Worm (Caenorhabditis elegans) whole organism, late embryonic: ENCODE results near the gene F02E8.4.

Source experiments
- C08G9.2 ChIP-seq: sonication (generic microtip); optimal IDR thresholded peaks from 2 replicates; lab custom pipeline; 2016; ENCODE audit warnings: mild to moderate bottlenecking, missing genetic modification characterization, moderate library complexity, missing compliant biosample characterization
- K09A11.1 ChIP-seq: sonication (generic microtip); optimal IDR thresholded peaks from 2 replicates; lab custom pipeline; 2017; ENCODE audit warnings: antibody characterized with exemption, mild to moderate bottlenecking, missing genetic modification characterization, missing compliant biosample characterization; ENCODE audit not compliant: insufficient read depth
- ama-1 ChIP-seq: fragments of 150-350 bp; optimal IDR thresholded peaks from 2 replicates; lab custom pipeline; 2014
- ceh-14 ChIP-seq: sonication (generic microtip); optimal IDR thresholded peaks from 2 replicates; lab custom pipeline; 2016; ENCODE audit warnings: missing genotype, missing genetic modification characterization, missing compliant biosample characterization
- ceh-18 ChIP-seq: sonication (generic microtip); optimal IDR thresholded peaks from 2 replicates; lab custom pipeline; 2016; ENCODE audit warnings: missing genetic modification characterization, missing compliant biosample characterization
- ceh-19 ChIP-seq: fragments of 200-800 bp; sonication (Bioruptor generic); optimal IDR thresholded peaks from 2 replicates; lab custom pipeline; 2018; ENCODE audit warnings: mild to moderate bottlenecking, missing genetic modification characterization, missing compliant biosample characterization
- ceh-2 ChIP-seq: sonication (generic microtip); optimal IDR thresholded peaks from 2 replicates; lab custom pipeline; 2016; ENCODE audit warnings: missing genotype, missing genetic modification characterization, missing compliant biosample characterization
- ceh-24 ChIP-seq: sonication (generic microtip); optimal IDR thresholded peaks from 2 replicates; lab custom pipeline; 2016; ENCODE audit warnings: mild to moderate bottlenecking, missing genetic modification characterization, missing compliant biosample characterization
- ceh-31 ChIP-seq: sonication (generic microtip); optimal IDR thresholded peaks from 2 replicates; lab custom pipeline; 2016; ENCODE audit warnings: missing genetic modification characterization, missing compliant biosample characterization
- ceh-34 ChIP-seq: sonication (generic microtip); optimal IDR thresholded peaks from 2 replicates; lab custom pipeline; 2016; ENCODE audit warnings: mild to moderate bottlenecking, missing genetic modification characterization, missing compliant biosample characterization
- ceh-45 ChIP-seq: fragments of 200-800 bp; sonication (Bioruptor generic); IDR thresholded peaks from 2 replicates; pipeline ENCODE4 v1.3.6; 2022; ENCODE audit warnings: missing genetic modification reagents, missing genetic modification characterization, missing compliant biosample characterization
- ceh-48 ChIP-seq: sonication (generic microtip); optimal IDR thresholded peaks from 2 replicates; lab custom pipeline; 2016; ENCODE audit warnings: missing genetic modification characterization, inconsistent platforms, missing compliant biosample characterization
- ceh-6 ChIP-seq: fragments of 200-800 bp; sonication (Bioruptor generic); optimal IDR thresholded peaks from 2 replicates; lab custom pipeline; 2018; ENCODE audit warnings: mild to moderate bottlenecking, missing genetic modification characterization, missing compliant biosample characterization
- dmd-4 ChIP-seq: sonication (generic microtip); optimal IDR thresholded peaks from 2 replicates; lab custom pipeline; 2016; ENCODE audit warnings: borderline replicate concordance, missing genetic modification characterization, missing compliant biosample characterization
- dve-1 ChIP-seq: sonication (generic microtip); optimal IDR thresholded peaks from 2 replicates; lab custom pipeline; 2017; ENCODE audit warnings: antibody characterized with exemption, mild to moderate bottlenecking, missing genetic modification characterization, missing compliant biosample characterization
- elt-2 ChIP-seq: sonication (generic microtip); optimal IDR thresholded peaks from 2 replicates; lab custom pipeline; 2016; ENCODE audit warnings: missing genetic modification reagents, missing genetic modification characterization, missing compliant biosample characterization
- gmeb-2 ChIP-seq: sonication (generic microtip); optimal IDR thresholded peaks from 2 replicates; lab custom pipeline; 2016; ENCODE audit warnings: missing genetic modification characterization, inconsistent platforms, missing compliant biosample characterization
- hlh-13 ChIP-seq: fragments of 200-800 bp; sonication (Bioruptor generic); optimal IDR thresholded peaks from 2 replicates; lab custom pipeline; 2018; ENCODE audit warnings: mild to moderate bottlenecking, missing genetic modification characterization, missing compliant biosample characterization
- hlh-30 ChIP-seq: sonication (generic microtip); optimal IDR thresholded peaks from 2 replicates; lab custom pipeline; 2017; ENCODE audit warnings: antibody characterized with exemption, missing genetic modification characterization, missing compliant biosample characterization; ENCODE audit not compliant: insufficient read depth
- hlh-6 ChIP-seq: sonication (generic microtip); optimal IDR thresholded peaks from 2 replicates; lab custom pipeline; 2016; ENCODE audit warnings: missing genotype, missing genetic modification characterization, missing compliant biosample characterization
- hlh-8 ChIP-seq: sonication (generic microtip); optimal IDR thresholded peaks from 2 replicates; lab custom pipeline; 2016; ENCODE audit warnings: missing genotype, missing genetic modification characterization, missing compliant biosample characterization
- lim-6 ChIP-seq: sonication (generic microtip); optimal IDR thresholded peaks from 2 replicates; lab custom pipeline; 2016; ENCODE audit warnings: missing genetic modification characterization, missing compliant biosample characterization
- mec-3 ChIP-seq: sonication (generic microtip); optimal IDR thresholded peaks from 2 replicates; lab custom pipeline; 2016; ENCODE audit warnings: borderline replicate concordance, missing genetic modification characterization, missing compliant biosample characterization
- nfya-1 ChIP-seq: sonication (generic microtip); optimal IDR thresholded peaks from 2 replicates; lab custom pipeline; 2017; ENCODE audit warnings: missing genetic modification characterization, mild to moderate bottlenecking, missing compliant biosample characterization, antibody characterized with exemption, moderate library complexity
- nhr-232 ChIP-seq: sonication (generic microtip); optimal IDR thresholded peaks from 2 replicates; lab custom pipeline; 2016; ENCODE audit warnings: missing genetic modification characterization, missing compliant biosample characterization
- npax-4 ChIP-seq: sonication (generic microtip); optimal IDR thresholded peaks from 2 replicates; lab custom pipeline; 2016; ENCODE audit warnings: missing genetic modification characterization, missing compliant biosample characterization
- pag-3 ChIP-seq: sonication (generic microtip); optimal IDR thresholded peaks from 2 replicates; lab custom pipeline; 2016; ENCODE audit warnings: missing compliant biosample characterization, missing genetic modification characterization, borderline replicate concordance
- pax-1 ChIP-seq: fragments of 150-350 bp; optimal IDR thresholded peaks from 2 replicates; lab custom pipeline; 2014; ENCODE audit warnings: missing biosample characterization, missing genetic modification characterization
- pha-2 ChIP-seq: sonication (generic microtip); optimal IDR thresholded peaks from 2 replicates; lab custom pipeline; 2017; ENCODE audit warnings: mild to moderate bottlenecking, missing genetic modification characterization, missing compliant biosample characterization
- pqm-1 ChIP-seq: sonication (generic microtip); optimal IDR thresholded peaks from 2 replicates; lab custom pipeline; 2016; ENCODE audit warnings: missing genetic modification characterization, missing compliant biosample characterization
- rnt-1 ChIP-seq: sonication (generic microtip); optimal IDR thresholded peaks from 2 replicates; lab custom pipeline; 2016; ENCODE audit warnings: missing genetic modification characterization, missing compliant biosample characterization
- sdc-2 ChIP-seq: sonication (generic microtip); optimal IDR thresholded peaks from 2 replicates; lab custom pipeline; 2016; ENCODE audit warnings: missing genotype, missing genetic modification characterization, missing compliant biosample characterization
- sox-4 ChIP-seq: sonication (generic microtip); optimal IDR thresholded peaks from 2 replicates; lab custom pipeline; 2017; ENCODE audit warnings: mild to moderate bottlenecking, missing genetic modification characterization, inconsistent platforms, missing compliant biosample characterization
- syd-9 ChIP-seq: sonication (generic microtip); optimal IDR thresholded peaks from 2 replicates; lab custom pipeline; 2016; ENCODE audit warnings: mild to moderate bottlenecking, missing genetic modification characterization, moderate library complexity, missing compliant biosample characterization
- tbx-2 ChIP-seq: sonication (generic microtip); optimal IDR thresholded peaks from 2 replicates; lab custom pipeline; 2016; ENCODE audit warnings: missing genetic modification characterization, missing compliant biosample characterization
- ttx-3 ChIP-seq: sonication (generic microtip); optimal IDR thresholded peaks from 2 replicates; lab custom pipeline; 2016; ENCODE audit warnings: missing genetic modification reagents, missing genetic modification characterization, missing compliant biosample characterization
- unc-42 ChIP-seq: sonication (generic microtip); optimal IDR thresholded peaks from 2 replicates; lab custom pipeline; 2016; ENCODE audit warnings: missing genotype, missing genetic modification characterization, missing compliant biosample characterization
- unc-55 ChIP-seq: sonication (generic microtip); optimal IDR thresholded peaks from 2 replicates; lab custom pipeline; 2017; ENCODE audit warnings: missing biosample characterization, missing genetic modification reagents, missing genetic modification characterization
- ztf-16 ChIP-seq: sonication (generic microtip); optimal IDR thresholded peaks from 2 replicates; lab custom pipeline; 2017; ENCODE audit warnings: missing genetic modification characterization, missing compliant biosample characterization

F02E8.4 gene

DNA sequence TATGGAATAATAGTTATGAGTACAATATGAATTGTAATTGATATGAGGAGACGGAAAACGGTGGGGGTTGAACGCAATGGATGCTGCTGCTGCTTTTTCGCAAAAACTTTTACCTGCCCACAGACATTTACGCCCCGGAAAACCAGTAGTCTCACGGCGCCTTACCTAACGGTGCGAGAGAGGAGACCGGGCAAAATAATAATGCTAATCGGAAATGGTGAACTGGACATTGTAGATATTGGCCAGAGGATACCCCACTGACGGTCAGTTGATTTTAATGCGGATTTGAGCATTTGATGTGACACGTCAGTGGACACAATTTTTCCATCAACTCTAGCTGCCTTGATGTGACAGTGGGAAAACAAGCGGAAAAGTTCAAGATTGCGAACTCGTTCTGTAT is 5.6 kb upstream of the F02E8.4 start, which contains the start of gene mltn-13:
Gene mltn-13 (minus strand): TSS at position 101 of the 400 bp plus-strand sequence.
- TF ChIP-seq pag-3 (tag; lab: Kevin White, UChicago) (no peak), ceh-19 (GFP tag; lab: Kevin White, UChicago) (no peak), dmd-4 (tag; lab: Kevin White, UChicago) (no peak), sox-4 (tag; lab: Kevin White, UChicago) (no peak), ceh-45 (GFP tag; lab: Robert Waterston, UW) (no peak), pqm-1 (tag; lab: Kevin White, UChicago) (no peak)

DNA sequence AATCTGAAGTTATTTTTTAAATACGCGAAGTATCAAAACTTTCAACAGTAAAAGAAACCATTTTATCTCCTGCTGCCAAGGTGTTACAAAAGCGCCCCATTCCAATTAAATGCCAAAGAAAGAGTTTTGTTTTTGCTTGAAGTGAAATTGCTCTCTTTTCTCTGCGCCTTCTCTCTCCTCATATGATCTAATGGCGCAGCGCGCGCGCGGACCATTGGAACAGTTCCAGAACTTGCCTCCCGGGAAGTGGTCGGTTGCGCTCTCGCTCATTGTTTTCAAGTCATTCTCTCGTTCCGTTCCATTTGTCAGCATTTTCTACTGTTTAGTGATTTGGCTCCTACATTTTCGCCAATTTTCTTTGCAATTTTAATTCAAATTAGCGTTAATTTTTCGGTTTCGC is 2.0 kb upstream of the F02E8.4 start:
- no peak for TF ChIP-seq ttx-3
- TF ChIP-seq nhr-232 (tag; lab: Kevin White, UChicago), result no peak
- no peak for TF ChIP-seq K09A11.1
- no peak for TF ChIP-seq hlh-6
- no peak for TF ChIP-seq hlh-13 (GFP tag; lab: Kevin White, UChicago)
- no peak for TF ChIP-seq npax-4
- no peak for TF ChIP-seq hlh-8 (tag; lab: Kevin White, UChicago)
- TF ChIP-seq C08G9.2 (tag; lab: Kevin White, UChicago), result no peak
- TF ChIP-seq pqm-1 (tag; lab: Kevin White, UChicago), result no peak
- TF ChIP-seq gmeb-2 (tag; lab: Kevin White, UChicago), result no peak
- TF ChIP-seq pag-3 (tag; lab: Kevin White, UChicago), result no peak
- TF ChIP-seq ama-1 (lab: Kevin White, UChicago), result no peak

- no peak for TF ChIP-seq dve-1 (tag; lab: Kevin White, UChicago)
- no peak for TF ChIP-seq pag-3 (tag; lab: Kevin White, UChicago)
- no peak for TF ChIP-seq unc-55 (GFP tag; lab: Kevin White, UChicago)
- TF ChIP-seq ceh-34, result no peak
- TF ChIP-seq ceh-24 (tag; lab: Kevin White, UChicago), result no peak
- TF ChIP-seq ztf-16, result no peak
- TF ChIP-seq ceh-6, result no peak
- TF ChIP-seq rnt-1 (tag; lab: Kevin White, UChicago), result no peak
- no peak for TF ChIP-seq lim-6 (tag; lab: Kevin White, UChicago)
- TF ChIP-seq dmd-4 (tag; lab: Kevin White, UChicago), result no peak
- TF ChIP-seq npax-4, result no peak
- no peak for TF ChIP-seq ttx-3
These were observed 819 bp upstream of the F02E8.4 start for ce11 chrX:4453101-4453500.

DNA sequence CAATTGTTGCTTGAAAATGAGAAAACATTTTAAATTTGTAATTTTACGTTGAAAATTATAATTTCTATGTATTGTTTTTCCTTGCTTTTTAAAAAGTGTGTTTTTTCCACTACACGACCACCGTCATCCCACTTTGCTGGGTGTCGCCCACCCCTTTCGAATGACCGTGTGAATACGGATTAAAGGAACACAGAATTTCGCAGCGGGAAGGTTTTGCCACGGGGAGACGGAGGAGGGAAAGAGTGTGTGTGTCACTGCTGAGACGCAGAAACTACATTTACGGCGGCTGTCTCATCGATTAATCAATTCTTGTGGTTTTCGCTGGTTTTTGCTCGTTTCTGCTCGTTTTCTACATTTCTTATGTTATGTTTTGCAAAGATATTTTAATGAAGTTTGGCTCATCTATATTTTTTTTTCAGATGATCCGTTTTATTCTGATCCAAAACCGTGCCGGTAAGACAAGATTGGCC is 4.0 kb downstream of the F02E8.4 start, which contains the start of gene aps-2:
Gene aps-2 (plus strand): TSS at position 420 of the 470 bp plus-strand sequence.
- TF ChIP-seq pax-1 (tag; lab: Kevin White, UChicago) (no peak), ama-1 (lab: Kevin White, UChicago) (no peak), rnt-1 (tag; lab: Kevin White, UChicago) (peak; percentile 33), ceh-48 (peak; percentile 100), sdc-2 (tag; lab: Kevin White, UChicago) (peak; percentile 69), ceh-34 (peak; percentile 18), unc-42 (tag; lab: Kevin White, UChicago) (peak; percentile 35), ceh-2 (tag; lab: Kevin White, UChicago) (peak; percentile 32), mec-3 (tag; lab: Kevin White, UChicago) (no peak), tbx-2 (tag; lab: Kevin White, UChicago) (peak; percentile 29), hlh-30 (peak; percentile 18), pha-2 (tag; lab: Kevin White, UChicago) (peak; percentile 0), ceh-31 (tag; lab: Kevin White, UChicago) (peak; percentile 73), ceh-18 (peak; percentile 4), ceh-19 (GFP tag; lab: Kevin White, UChicago) (no peak), elt-2 (peak; percentile 55), syd-9 (tag; lab: Kevin White, UChicago) (no peak), nfya-1 (tag; lab: Kevin White, UChicago) (peak; percentile 61), unc-55 (GFP tag; lab: Kevin White, UChicago) (peak; percentile 41), ceh-14 (tag; lab: Kevin White, UChicago) (peak; percentile 1)
- TF ChIP-seq, all 69 proteins: peak for 15
